Worm (Caenorhabditis elegans): Measurements from ENCODE around the gene pnp-1.

The pnp-1 gene

DNA sequence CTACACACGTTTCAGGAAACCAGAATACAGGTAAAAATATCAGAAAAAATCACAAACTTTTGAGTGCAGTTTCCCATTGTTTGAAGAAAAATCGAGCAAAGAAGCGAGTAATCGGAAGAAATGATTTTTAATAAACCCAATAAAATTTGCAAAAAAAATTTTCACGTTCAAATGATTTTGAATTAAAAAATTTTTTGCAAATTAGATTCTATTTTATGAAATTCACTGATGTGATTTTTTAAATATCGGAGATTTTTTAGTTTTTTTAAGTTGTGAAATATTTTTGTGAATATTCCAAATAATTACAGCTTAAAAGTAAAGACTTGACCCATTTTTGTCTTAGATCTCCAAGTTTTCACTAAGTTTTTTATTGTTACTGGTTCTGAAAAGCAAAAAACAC is at the start of gene pnp-1:
Gene pnp-1 (minus strand): TSS at position 101 of the 400 bp plus-strand sequence.
- TF ChIP-seq snpc-4 (tag; optimal IDR thresholded peaks at IDR 0.05) (no peak), blmp-1 (tag; optimal IDR thresholded peaks at IDR 0.05; ENCODE audit: insufficient read depth) (no peak), elt-1 (tag; optimal IDR thresholded peaks at IDR 0.05) (no peak), nhr-23 (tag; optimal IDR thresholded peaks at IDR 0.05) (no peak), ZK546.5 (tag; optimal IDR thresholded peaks at IDR 0.05) (no peak), ztf-11 (tag; optimal IDR thresholded peaks at IDR 0.05) (no peak), nhr-6 (tag; optimal IDR thresholded peaks at IDR 0.05) (no peak), mbf-1 (tag; optimal IDR thresholded peaks at IDR 0.05) (no peak), nhr-129 (tag; optimal IDR thresholded peaks at IDR 0.05) (no peak), nhr-10 (tag; optimal IDR thresholded peaks at IDR 0.05) (no peak), lin-11 (tag; optimal IDR thresholded peaks at IDR 0.05) (no peak), lin-13 (GFP tag; optimal IDR thresholded peaks at IDR 0.05) (no peak), nhr-77 (tag; optimal IDR thresholded peaks at IDR 0.05) (no peak), fos-1 (tag; optimal IDR thresholded peaks at IDR 0.05) (no peak), unc-62 (GFP tag; optimal IDR thresholded peaks at IDR 0.05) (no peak)

DNA sequence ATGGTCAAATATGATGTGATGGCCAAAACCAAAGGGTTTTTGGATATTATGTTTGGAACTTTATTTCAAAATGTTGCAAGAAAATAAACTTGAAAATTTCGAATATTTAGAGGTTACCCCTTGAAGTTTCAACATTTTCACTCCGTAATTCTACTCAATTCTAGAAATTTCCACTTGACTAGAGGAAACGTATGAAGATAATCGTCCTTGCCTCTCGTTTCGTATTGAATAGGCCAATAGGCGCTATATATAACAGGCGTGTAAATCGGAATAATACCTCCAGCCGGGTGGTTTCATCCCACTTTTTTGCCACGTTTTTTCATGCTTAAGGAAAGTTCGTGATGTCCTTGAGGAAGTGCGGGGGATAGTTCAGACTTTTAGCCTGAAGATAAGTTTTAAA is 45.2 kb upstream of the pnp-1 start:
- TF ChIP-seq blmp-1 (tag; optimal IDR thresholded peaks at IDR 0.05; ENCODE audit: insufficient read depth) (no peak), C34F6.9 (tag; optimal IDR thresholded peaks at IDR 0.05) (no peak), Y55F3AM.14 (GFP tag; optimal IDR thresholded peaks at IDR 0.05) (no peak)

DNA sequence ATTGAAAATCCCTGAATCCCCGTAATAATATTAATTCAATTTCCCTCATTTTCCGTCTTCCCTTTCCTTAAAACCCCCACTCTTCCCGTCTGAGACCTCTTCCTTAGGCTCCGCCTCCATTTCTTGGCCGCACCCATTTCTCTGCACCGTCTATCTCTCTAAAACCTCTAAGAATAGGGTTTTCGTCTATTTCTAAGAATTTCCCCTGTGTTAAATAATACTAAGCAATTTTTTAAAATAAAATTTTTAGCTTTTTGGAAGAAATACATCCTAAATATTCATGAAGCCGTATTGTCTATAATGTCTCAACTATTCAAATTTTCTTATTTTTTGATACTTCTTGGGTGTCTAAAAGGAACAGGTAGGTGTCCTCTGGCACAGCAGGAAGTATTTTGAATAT is 41.4 kb upstream of the pnp-1 start, which contains the start of gene cdh-8:
Gene cdh-8 (plus strand): TSS at position 301 of the 400 bp plus-strand sequence.
- TF ChIP-seq snpc-4 (tag; optimal IDR thresholded peaks at IDR 0.05) (no peak), sem-4 (tag; optimal IDR thresholded peaks at IDR 0.05) (no peak), nhr-77 (tag; optimal IDR thresholded peaks at IDR 0.05) (no peak), peb-1 (tag; optimal IDR thresholded peaks at IDR 0.05) (no peak), gmeb-1 (tag; optimal IDR thresholded peaks at IDR 0.05) (no peak)

DNA sequence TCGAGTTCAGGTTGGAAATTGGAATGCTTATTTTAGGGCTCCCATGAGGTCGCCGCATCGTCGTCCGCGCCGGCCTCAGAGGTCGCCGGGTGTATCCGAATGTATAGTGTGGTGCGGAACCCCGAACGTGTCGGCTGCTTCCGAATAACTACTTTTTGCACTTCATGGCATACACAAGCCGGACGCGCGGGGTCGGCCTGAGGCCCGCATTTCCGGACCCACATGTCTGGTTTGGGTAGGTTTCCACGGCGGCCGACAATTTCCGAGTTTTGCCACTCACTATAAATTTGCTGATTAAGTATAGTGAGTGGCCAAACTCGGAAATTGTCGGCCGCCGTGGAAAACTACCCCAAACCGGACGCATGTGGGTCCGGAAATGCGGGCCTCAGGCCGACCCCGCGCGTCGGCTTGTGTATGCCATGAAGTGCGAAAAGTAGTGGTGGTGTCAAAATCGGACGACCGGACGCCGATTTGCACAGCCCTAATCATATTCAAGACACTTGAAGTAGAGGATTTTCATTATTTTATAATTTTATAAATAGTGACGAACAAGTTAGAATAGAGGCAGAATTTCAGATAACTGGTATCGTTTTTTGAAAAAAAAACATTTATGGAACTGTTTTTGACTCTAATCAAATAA is 40.2 kb upstream of the pnp-1 start:
- no peak for TF ChIP-seq alr-1 (tag; optimal IDR thresholded peaks at IDR 0.05)
- no peak for TF ChIP-seq zag-1 (tag; optimal IDR thresholded peaks at IDR 0.05)
- no peak for TF ChIP-seq ceh-16 (tag; optimal IDR thresholded peaks at IDR 0.05)
- TF ChIP-seq ztf-4 (tag; optimal IDR thresholded peaks at IDR 0.05), result no peak

DNA sequence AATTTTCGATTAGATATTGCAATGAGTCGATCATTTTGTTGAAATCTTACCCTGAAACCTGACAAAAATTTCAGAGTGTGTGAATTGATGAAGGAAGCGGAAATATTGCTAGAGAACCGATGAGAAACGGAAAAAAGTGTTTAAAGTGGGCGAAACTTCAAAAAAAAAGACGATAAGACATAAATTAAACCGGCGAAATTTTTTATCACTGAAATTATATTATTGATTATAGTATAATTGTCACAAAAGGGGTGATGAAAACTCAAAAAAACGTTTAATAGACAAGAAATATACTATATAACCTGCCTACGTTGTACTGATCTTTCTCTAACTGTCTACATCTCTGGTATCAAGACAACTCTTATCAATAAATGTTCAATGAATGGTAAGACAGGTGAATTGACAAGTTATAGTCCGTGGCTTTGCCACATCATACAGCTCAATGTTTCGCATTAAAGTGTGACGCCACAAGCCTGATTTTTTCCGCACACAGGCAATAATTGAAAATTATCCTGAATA is 39.1 kb upstream of the pnp-1 start, which contains the start of gene pxmp-4:
Gene pxmp-4 (minus strand): TSS at position 51 of the 519 bp plus-strand sequence.
- no peak for TF ChIP-seq sma-3 (GFP tag; optimal IDR thresholded peaks at IDR 0.05)
- peak; percentile 52 for TF ChIP-seq fos-1 (tag; optimal IDR thresholded peaks at IDR 0.05)

DNA sequence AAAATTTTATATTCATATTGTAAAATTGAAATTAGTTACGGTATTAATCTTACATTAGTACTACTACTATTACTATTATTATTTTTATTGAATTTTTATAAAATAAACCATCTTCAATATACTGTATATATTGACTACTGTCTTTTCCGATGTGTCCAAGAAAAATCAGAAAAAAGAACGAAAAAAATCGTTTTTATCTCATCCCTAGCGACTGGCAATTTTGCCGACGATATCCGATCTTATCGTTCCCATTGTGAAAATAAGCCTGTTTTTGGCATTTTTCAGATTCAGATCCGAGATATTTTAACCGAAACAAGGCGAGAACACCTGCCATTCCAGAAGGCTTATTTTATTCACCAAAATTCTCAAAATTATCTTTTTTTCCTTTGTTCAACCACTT is 32.4 kb upstream of the pnp-1 start, which contains the start of gene F18F11.4:
Gene F18F11.4 (plus strand): TSS at position 301 of the 400 bp plus-strand sequence.
- TF ChIP-seq skn-1 (tag; optimal IDR thresholded peaks at IDR 0.05), result no peak
- TF ChIP-seq egl-27 (tag; optimal IDR thresholded peaks at IDR 0.05), result no peak
- TF ChIP-seq F13H6.1 (tag; optimal IDR thresholded peaks at IDR 0.05), result no peak
- no peak for TF ChIP-seq nhr-237 (tag; optimal IDR thresholded peaks at IDR 0.05)
- TF ChIP-seq mdl-1 (tag; optimal IDR thresholded peaks at IDR 0.05), result no peak
- TF ChIP-seq unc-39 (tag; optimal IDR thresholded peaks at IDR 0.05), result no peak
- TF ChIP-seq lin-11 (tag; optimal IDR thresholded peaks at IDR 0.05), result no peak
- no peak for TF ChIP-seq lsy-2 (tag; optimal IDR thresholded peaks at IDR 0.05)
- TF ChIP-seq nhr-12 (tag; optimal IDR thresholded peaks at IDR 0.05), result no peak
- TF ChIP-seq aly-2 (tag; optimal IDR thresholded peaks at IDR 0.05), result no peak

Data from whole organism, L2 larva.